Worm (Caenorhabditis elegans) whole organism, L1 larva: ENCODE measurements around the gene C09E7.11.

Experiments
- C04F5.9 ChIP-seq: sonication (generic microtip); optimal IDR thresholded peaks from 2 replicates; lab custom pipeline; 2016; ENCODE audit warnings: missing genetic modification characterization, missing compliant biosample characterization
- F16B12.6 ChIP-seq: fragments of 150-350 bp; optimal IDR thresholded peaks from 2 replicates; lab custom pipeline; 2014; ENCODE audit warnings: missing biosample characterization, missing genetic modification characterization
- blmp-1 ChIP-seq: fragments of 150-350 bp; optimal IDR thresholded peaks from 2 replicates; lab custom pipeline; 2014; ENCODE audit warnings: missing biosample characterization, missing genetic modification characterization
- ceh-63 ChIP-seq: fragments of 200-800 bp; sonication (Bioruptor generic); optimal IDR thresholded peaks from 2 replicates; lab custom pipeline; 2018; ENCODE audit warnings: mild to moderate bottlenecking, missing genetic modification characterization, missing compliant biosample characterization
- ceh-8 ChIP-seq: fragments of 200-800 bp; sonication (Bioruptor generic); optimal IDR thresholded peaks from 2 replicates; lab custom pipeline; 2018; ENCODE audit warnings: mild to moderate bottlenecking, missing genetic modification characterization, moderate library complexity, missing compliant biosample characterization
- ceh-82 ChIP-seq, 3 experiments: fragments of 150-350 bp in 1 of 3; sonication (generic microtip) in 2 of 3; optimal IDR thresholded peaks; 2 replicates each; lab custom pipeline; 2014 to 2017; ENCODE audit warnings: missing biosample characterization in 3 of 3, missing genetic modification characterization in 3 of 3
- dpl-1 ChIP-seq, 3 experiments: fragments of 150-350 bp in 2 of 3; sonication (generic microtip) in 1 of 3; optimal IDR thresholded peaks; 2 replicates each; lab custom pipeline; 2014 to 2017; ENCODE audit warnings: missing biosample characterization in 3 of 3, missing genetic modification characterization in 3 of 3, missing genetic modification reagents in 3 of 3
- efl-1 ChIP-seq, 4 experiments: fragments of 150-350 bp; optimal IDR thresholded peaks in 3 of 4; peaks in 1 of 4; 1 replicate in 1 of 4; 2 replicates in 3 of 4; lab custom pipeline; 2014; ENCODE audit warnings: missing biosample characterization in 2 of 4, missing genetic modification characterization in 2 of 4, missing genetic modification reagents in 2 of 4
- efl-3 ChIP-seq: fragments of 200-800 bp; sonication (Bioruptor generic); optimal IDR thresholded peaks from 2 replicates; lab custom pipeline; 2018; ENCODE audit warnings: mild to moderate bottlenecking, missing genetic modification characterization, missing compliant biosample characterization
- egl-27 ChIP-seq, 2 experiments: fragments of 150-350 bp in 1 of 2; sonication (generic microtip); optimal IDR thresholded peaks; 3 replicates each; lab custom pipeline; 2017 to 2018; ENCODE audit warnings: missing biosample characterization in 2 of 2, missing genetic modification characterization in 2 of 2, missing genetic modification reagents in 2 of 2
- elt-2 ChIP-seq: sonication (generic microtip); optimal IDR thresholded peaks from 2 replicates; lab custom pipeline; 2016; ENCODE audit warnings: missing genetic modification characterization, mild to moderate bottlenecking, inconsistent platforms, missing compliant biosample characterization, missing genetic modification reagents
- elt-3 ChIP-seq, 6 experiments: fragments of 150-350 bp in 1 of 6; sonication (generic microtip); optimal IDR thresholded peaks; 2 replicates each; lab custom pipeline; 2017 to 2018; ENCODE audit warnings: missing biosample characterization in 6 of 6, missing genetic modification characterization in 6 of 6, inconsistent platforms in 1 of 6
- ets-5 ChIP-seq: fragments of 200-800 bp; sonication (Bioruptor generic); IDR thresholded peaks from 2 replicates; pipeline ENCODE4 v1.3.6; 2022; ENCODE audit warnings: missing genetic modification characterization, missing compliant biosample characterization
- fkh-8 ChIP-seq: sonication (generic microtip); optimal IDR thresholded peaks from 2 replicates; lab custom pipeline; 2016; ENCODE audit warnings: mild to moderate bottlenecking, missing genetic modification characterization, missing compliant biosample characterization
- fos-1 ChIP-seq: fragments of 150-350 bp; optimal IDR thresholded peaks from 2 replicates; lab custom pipeline; 2014; ENCODE audit warnings: missing biosample characterization, missing genetic modification characterization
- hlh-17 ChIP-seq: fragments of 200-800 bp; sonication (Bioruptor generic); optimal IDR thresholded peaks from 2 replicates; lab custom pipeline; 2018; ENCODE audit warnings: missing genetic modification characterization, mild to moderate bottlenecking, missing compliant biosample characterization, moderate library complexity, borderline replicate concordance
- hlh-4 ChIP-seq: sonication (generic microtip); optimal IDR thresholded peaks from 2 replicates; lab custom pipeline; 2016; ENCODE audit warnings: mild to moderate bottlenecking, missing genetic modification characterization, missing compliant biosample characterization
- hpl-2 ChIP-seq: fragments of 150-350 bp; optimal IDR thresholded peaks from 2 replicates; lab custom pipeline; 2014; ENCODE audit warnings: missing biosample characterization, missing genetic modification reagents, missing genetic modification characterization
- irx-1 ChIP-seq: sonication (generic microtip); optimal IDR thresholded peaks from 2 replicates; lab custom pipeline; 2016; ENCODE audit warnings: missing genetic modification characterization, missing compliant biosample characterization
- lin-35 ChIP-seq, 2 experiments: fragments of 150-350 bp; optimal IDR thresholded peaks; 2 replicates each; lab custom pipeline; 2014; ENCODE audit warnings: missing biosample characterization in 2 of 2, missing genetic modification characterization in 2 of 2, missing genetic modification reagents in 2 of 2
- lsy-2 ChIP-seq, 2 experiments: fragments of 150-350 bp; optimal IDR thresholded peaks; 2 replicates each; lab custom pipeline; 2014; ENCODE audit warnings: missing biosample characterization in 2 of 2, missing genetic modification characterization in 2 of 2
- nhr-19 ChIP-seq: fragments of 200-800 bp; sonication (Bioruptor generic); conservative IDR thresholded peaks from 2 replicates; pipeline ENCODE4 v1.3.6; 2022; ENCODE audit warnings: missing genetic modification characterization, missing compliant biosample characterization
- nhr-28 ChIP-seq: fragments of 150-350 bp; optimal IDR thresholded peaks from 2 replicates; lab custom pipeline; 2014; ENCODE audit warnings: missing biosample characterization, missing genetic modification characterization
- nhr-71 ChIP-seq: sonication (generic microtip); optimal IDR thresholded peaks from 2 replicates; lab custom pipeline; 2016; ENCODE audit warnings: mild to moderate bottlenecking, missing genetic modification characterization, moderate library complexity, missing compliant biosample characterization
- nhr-77 ChIP-seq: fragments of 150-350 bp; optimal IDR thresholded peaks from 2 replicates; lab custom pipeline; 2014; ENCODE audit warnings: missing biosample characterization, missing genetic modification characterization
- nhr-84 ChIP-seq: sonication (generic microtip); optimal IDR thresholded peaks from 2 replicates; lab custom pipeline; 2017; ENCODE audit warnings: missing biosample characterization, missing genetic modification characterization
- pqm-1 ChIP-seq: sonication (generic microtip); optimal IDR thresholded peaks from 3 replicates; lab custom pipeline; 2017; ENCODE audit warnings: missing biosample characterization, missing genetic modification characterization
- skn-1 ChIP-seq: fragments of 150-350 bp; optimal IDR thresholded peaks from 2 replicates; lab custom pipeline; 2014; ENCODE audit warnings: missing biosample characterization, missing genetic modification characterization
- snpc-4 ChIP-seq: fragments of 150-350 bp; optimal IDR thresholded peaks from 2 replicates; lab custom pipeline; 2014; ENCODE audit warnings: missing biosample characterization, missing genetic modification characterization
- snu-23 ChIP-seq: sonication (generic microtip); optimal IDR thresholded peaks from 2 replicates; lab custom pipeline; 2016; ENCODE audit warnings: missing genetic modification characterization, missing compliant biosample characterization
- sup-37 ChIP-seq: fragments of 200-800 bp; sonication (Bioruptor generic); optimal IDR thresholded peaks from 2 replicates; lab custom pipeline; 2018; ENCODE audit warnings: mild to moderate bottlenecking, missing genetic modification characterization, missing compliant biosample characterization
- tbx-2 ChIP-seq: sonication (generic microtip); optimal IDR thresholded peaks from 2 replicates; lab custom pipeline; 2016; ENCODE audit warnings: missing genetic modification characterization, missing compliant biosample characterization
- tlp-1 ChIP-seq: fragments of 150-350 bp; optimal IDR thresholded peaks from 2 replicates; lab custom pipeline; 2014; ENCODE audit warnings: missing biosample characterization, missing genetic modification characterization
- unc-62 ChIP-seq: fragments of 150-350 bp; optimal IDR thresholded peaks from 2 replicates; lab custom pipeline; 2014; ENCODE audit warnings: missing biosample characterization, missing genetic modification reagents, missing genetic modification characterization
- xbp-1 ChIP-seq: sonication (generic microtip); optimal IDR thresholded peaks from 2 replicates; lab custom pipeline; 2016; ENCODE audit warnings: missing genetic modification characterization, missing compliant biosample characterization
- zag-1 ChIP-seq: fragments of 150-350 bp; optimal IDR thresholded peaks from 2 replicates; lab custom pipeline; 2014; ENCODE audit warnings: missing biosample characterization, missing genetic modification characterization
- zip-4 ChIP-seq: fragments of 200-800 bp; sonication (Bioruptor generic); optimal IDR thresholded peaks from 2 replicates; lab custom pipeline; 2018; ENCODE audit warnings: mild to moderate bottlenecking, missing genetic modification characterization, moderate library complexity, missing compliant biosample characterization
- ztf-11 ChIP-seq, 2 experiments: sonication (generic microtip); optimal IDR thresholded peaks; 2 replicates each; lab custom pipeline; 2016 to 2017; ENCODE audit warnings: missing genetic modification characterization in 2 of 2, missing biosample characterization in 1 of 2, missing compliant biosample characterization in 1 of 2

The C09E7.11 gene

DNA sequence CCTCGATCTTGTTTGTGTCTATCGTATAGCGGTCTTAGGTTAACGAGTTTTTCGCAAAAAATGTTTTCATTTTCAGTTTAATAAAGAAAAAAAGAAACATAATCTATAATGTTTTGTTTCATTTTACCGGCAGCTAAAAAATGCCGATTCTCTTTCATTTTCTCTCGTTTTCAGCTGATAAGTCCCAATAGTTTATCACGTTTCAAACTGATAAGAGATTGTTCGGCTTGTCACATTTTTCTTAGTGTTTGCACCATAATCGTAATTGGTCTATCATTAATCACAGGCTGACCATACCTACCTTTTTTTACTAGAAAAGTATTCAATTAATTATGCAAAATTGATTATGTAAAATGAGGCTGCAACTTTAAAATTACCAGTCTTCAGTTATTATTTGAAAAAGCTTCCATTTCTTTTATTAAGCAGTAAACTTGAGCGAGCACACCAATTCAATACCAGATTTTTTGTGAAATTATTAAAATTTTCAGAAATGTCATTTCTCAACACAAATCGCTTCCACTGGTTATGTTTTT, 35.9 kb upstream of the C09E7.11 start, which contains the start of gene F23F12.13:
Gene F23F12.13 (plus strand): TSS at position 483 of the 533 bp plus-strand sequence.
- TF ChIP-seq hpl-2 (GFP tag; lab: Kevin White, UChicago) (no peak), elt-2 (tag; lab: Kevin White, UChicago) (peak; percentile 84), efl-1 (optimal IDR thresholded peaks at IDR 0.05; lab: Kevin White, UChicago) (no peak), efl-1 (GFP tag; optimal IDR thresholded peaks at IDR 0.05 in 1 of 2; lab: Kevin White, UChicago) (peak in 1 of 2 experiments; percentile 69)

DNA sequence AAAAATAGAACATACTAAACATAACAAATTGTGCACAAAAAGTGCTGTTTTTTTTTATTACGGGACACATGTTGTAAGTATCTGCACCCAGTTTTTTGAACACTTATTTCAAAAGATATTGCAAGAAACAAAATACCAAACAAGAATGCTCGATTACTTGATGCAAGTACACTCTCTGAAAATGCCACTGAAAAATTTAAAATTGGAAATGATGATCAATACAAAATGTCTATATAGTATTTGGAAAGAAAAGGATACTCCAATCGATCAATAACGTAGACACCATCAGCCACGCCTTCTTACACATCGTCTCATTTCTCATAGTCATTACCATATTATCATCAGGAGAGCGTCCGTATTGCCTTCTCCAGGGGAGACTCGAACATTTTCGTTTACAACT, 33.0 kb upstream of the C09E7.11 start, which contains the start of gene sdz-15:
Gene sdz-15 (plus strand): TSS at position 301 of the 400 bp plus-strand sequence.
- no peak for TF ChIP-seq F16B12.6 (tag; lab: Kevin White, UChicago)
- no peak for TF ChIP-seq fkh-8 (tag; lab: Kevin White, UChicago)
- no peak for TF ChIP-seq hlh-4 (tag; lab: Kevin White, UChicago)
- no peak for TF ChIP-seq unc-62
- no peak for TF ChIP-seq efl-1 (optimal IDR thresholded peaks at IDR 0.05; lab: Kevin White, UChicago)
- TF ChIP-seq efl-1 (GFP tag; optimal IDR thresholded peaks at IDR 0.05 in 1 of 2; lab: Kevin White, UChicago): no peak
- no peak for TF ChIP-seq ceh-63 (GFP tag; lab: Kevin White, UChicago)
- TF ChIP-seq ceh-82 (tag; optimal IDR thresholded peaks at IDR 0.05; lab: Kevin White, UChicago): no peak
- TF ChIP-seq nhr-28: no peak
- TF ChIP-seq snpc-4 (tag; lab: Kevin White, UChicago): no peak
- no peak for TF ChIP-seq skn-1 (tag; lab: Kevin White, UChicago)
- TF ChIP-seq nhr-19 (GFP tag; lab: Robert Waterston, UW): no peak
- no peak for TF ChIP-seq C04F5.9 (tag; lab: Kevin White, UChicago)

DNA sequence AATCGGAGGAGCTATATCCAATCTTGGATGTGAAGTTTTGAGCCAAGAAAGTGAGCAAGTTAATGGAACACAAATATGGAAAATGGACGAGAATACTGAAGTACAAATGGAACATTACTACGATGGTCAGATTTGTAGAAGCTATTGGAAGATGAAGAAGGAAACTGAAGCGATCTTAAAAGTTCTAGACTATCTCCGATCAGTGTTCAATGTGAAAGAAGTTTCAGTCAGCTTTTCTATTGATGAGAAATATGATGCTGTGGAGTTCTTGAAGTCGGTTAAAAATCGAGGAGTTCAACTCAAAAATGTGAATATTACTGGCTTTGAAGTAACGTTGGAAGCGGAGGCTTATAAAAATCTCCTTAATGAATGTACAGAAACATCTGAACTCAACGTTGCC, 32.1 kb upstream of the C09E7.11 start:
- TF ChIP-seq efl-1 (optimal IDR thresholded peaks at IDR 0.05; lab: Kevin White, UChicago) (no peak), efl-1 (GFP tag; optimal IDR thresholded peaks at IDR 0.05 in 1 of 2; lab: Kevin White, UChicago) (peak in 1 of 2 experiments; percentile 71), nhr-84 (tag; lab: Kevin White, UChicago) (no peak)

DNA sequence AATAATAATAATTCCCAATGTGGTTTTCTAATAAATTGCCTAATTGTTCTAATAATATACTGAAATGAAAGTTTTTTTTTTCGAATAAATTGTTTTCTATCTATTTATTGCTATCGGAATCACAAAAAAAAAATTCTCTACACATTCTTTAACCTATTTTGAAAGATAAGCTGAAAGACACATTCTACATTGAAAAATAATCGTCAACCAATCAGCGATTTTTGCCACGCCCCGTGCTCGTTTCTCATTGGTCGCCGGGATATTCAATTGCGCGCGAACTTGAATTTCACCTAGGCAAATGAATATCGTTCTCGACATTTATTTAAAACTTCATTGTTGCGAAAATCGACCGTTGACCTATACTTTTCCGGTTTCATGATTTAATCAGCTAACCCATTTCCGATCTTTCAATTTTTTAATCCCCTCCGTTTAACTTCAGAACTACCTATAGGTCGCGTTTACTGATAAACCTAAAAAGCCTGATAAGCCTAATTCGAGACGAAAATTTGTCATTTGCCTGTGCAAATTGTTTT, 31.1 kb upstream of the C09E7.11 start, which contains the start of gene F23F12.3:
Gene F23F12.3 (plus strand): TSS at position 483 of the 533 bp plus-strand sequence.
- TF ChIP-seq elt-2 (tag; lab: Kevin White, UChicago): peak; percentile 32
- TF ChIP-seq tlp-1 (tag; lab: Kevin White, UChicago): no peak

DNA sequence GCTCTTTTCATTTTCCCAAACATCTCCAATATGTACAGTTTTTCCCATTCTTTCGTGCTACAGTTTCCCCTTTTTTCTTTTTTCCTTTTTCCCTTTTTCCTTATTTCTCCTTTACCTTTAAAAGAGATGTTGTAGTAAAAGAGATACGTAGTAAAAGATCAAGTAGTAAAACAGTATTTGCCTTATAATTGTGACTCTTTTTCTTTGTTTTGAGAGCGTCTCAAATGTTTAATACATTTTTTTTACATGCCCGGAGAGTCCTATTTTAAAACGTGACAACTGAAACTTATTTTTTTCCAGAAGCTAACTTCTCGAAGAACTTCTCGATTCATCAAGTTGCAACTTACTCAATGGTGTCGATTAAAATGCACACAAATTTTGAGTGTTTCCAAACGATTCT, 23.4 kb upstream of the C09E7.11 start, which contains the start of gene F23F12.12:
Gene F23F12.12 (plus strand): TSS at position 301 of the 400 bp plus-strand sequence.
- TF ChIP-seq ztf-11 (tag; optimal IDR thresholded peaks at IDR 0.05; lab: Kevin White, UChicago) (no peak), efl-3 (no peak), nhr-84 (tag; lab: Kevin White, UChicago) (no peak)

DNA sequence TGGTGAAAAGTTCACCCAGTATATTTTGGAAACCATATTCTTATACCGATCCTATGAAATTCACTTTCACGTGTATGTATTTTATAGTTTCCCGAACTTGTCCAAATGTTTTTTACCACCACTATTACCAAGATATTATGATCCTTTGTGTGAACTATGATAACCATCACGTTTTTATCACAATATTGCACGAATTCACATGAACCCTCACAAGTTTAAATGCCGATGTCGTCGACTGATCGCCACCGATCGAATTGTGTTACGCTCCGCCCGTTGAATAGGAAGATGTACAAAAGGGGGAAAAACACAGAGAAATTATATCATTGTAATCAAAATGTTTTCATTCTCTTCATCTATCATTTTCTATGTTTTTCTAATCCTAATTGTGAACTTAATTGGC, 22.9 kb upstream of the C09E7.11 start:
- peak in 1 of 2 experiments; percentile 33 for TF ChIP-seq lin-35 (GFP tag; optimal IDR thresholded peaks at IDR 0.05; lab: Kevin White, UChicago)
- TF ChIP-seq dpl-1 (GFP tag; optimal IDR thresholded peaks at IDR 0.05; lab: Kevin White, UChicago): no peak
- no peak for TF ChIP-seq irx-1 (tag; lab: Kevin White, UChicago)
- no peak for TF ChIP-seq pqm-1
- peak; percentile 42 for TF ChIP-seq nhr-71
- TF ChIP-seq elt-3 (tag; optimal IDR thresholded peaks at IDR 0.05; lab: Kevin White, UChicago): peak in 1 of 6 experiments; percentile 93
- TF ChIP-seq tbx-2: no peak
- TF ChIP-seq sup-37 (GFP tag; lab: Kevin White, UChicago): no peak
- TF ChIP-seq xbp-1 (tag; lab: Kevin White, UChicago): no peak
- TF ChIP-seq nhr-28: no peak
- no peak for TF ChIP-seq nhr-84 (tag; lab: Kevin White, UChicago)
- TF ChIP-seq efl-1 (optimal IDR thresholded peaks at IDR 0.05; lab: Kevin White, UChicago): no peak
- TF ChIP-seq efl-1 (GFP tag; optimal IDR thresholded peaks at IDR 0.05 in 1 of 2; lab: Kevin White, UChicago): no peak
- TF ChIP-seq hlh-17: no peak
- no peak for TF ChIP-seq lsy-2 (tag; optimal IDR thresholded peaks at IDR 0.05; lab: Kevin White, UChicago)
- no peak for TF ChIP-seq tlp-1 (tag; lab: Kevin White, UChicago)
- TF ChIP-seq snu-23 (GFP tag; lab: Kevin White, UChicago): peak; percentile 28
- TF ChIP-seq fos-1 (tag; lab: Kevin White, UChicago): no peak
- no peak for TF ChIP-seq zag-1 (tag; lab: Kevin White, UChicago)
- no peak for TF ChIP-seq nhr-77 (tag; lab: Kevin White, UChicago)
- TF ChIP-seq ets-5 (GFP tag; lab: Robert Waterston, UW): no peak
- no peak for TF ChIP-seq hpl-2 (GFP tag; lab: Kevin White, UChicago)
- TF ChIP-seq zip-4 (GFP tag; lab: Kevin White, UChicago): no peak
- TF ChIP-seq efl-3: no peak
- TF ChIP-seq ceh-8 (GFP tag; lab: Kevin White, UChicago): no peak
- no peak for TF ChIP-seq egl-27 (tag; optimal IDR thresholded peaks at IDR 0.05; lab: Kevin White, UChicago)
- peak; percentile 47 for TF ChIP-seq blmp-1 (tag; lab: Kevin White, UChicago)
